Fruit fly (Drosophila melanogaster): ENCODE data around the gene CG10600.

DNA sequence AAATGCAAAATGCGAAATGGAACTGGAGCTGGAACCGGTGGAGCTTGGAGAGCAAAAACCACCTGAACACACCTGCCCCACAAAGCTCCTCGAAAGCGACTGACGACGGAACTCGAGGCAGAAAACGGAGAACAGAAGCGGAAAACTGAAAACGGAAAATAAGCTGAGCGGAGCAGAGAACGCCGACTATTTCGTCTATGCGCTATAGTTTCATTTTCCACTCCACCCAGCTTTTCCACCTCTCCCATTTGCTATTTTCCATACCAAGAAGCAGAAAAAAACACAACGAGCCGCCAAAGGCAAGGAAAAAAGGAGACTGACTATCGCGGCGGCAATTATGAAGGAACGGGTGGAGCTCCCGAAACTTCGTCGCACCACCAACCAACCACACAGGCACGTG is 46.7 kb downstream of the CG10600 start, which contains the start of gene ham:
- TF ChIP-seq CG8478 (optimal IDR thresholded peaks at IDR 0.05) (no peak), CTCF (optimal IDR thresholded peaks at IDR 0.05) (no peak)

Data from S2 (cell line).